Fruit fly (Drosophila melanogaster) whole organism, embryonic: Measurements from ENCODE around the gene RhoGAP5A.

ENCODE experiments used
- ATbp ChIP-seq: fragments of 200-800 bp; sonication (Bioruptor generic); optimal IDR thresholded peaks from 2 replicates; lab custom pipeline; 2017; ENCODE audit warnings: missing biosample characterization, mild to moderate bottlenecking, missing genetic modification characterization, missing genetic modification reagents
- CG10209 ChIP-seq: fragments of 200-800 bp; sonication (Bioruptor generic); optimal IDR thresholded peaks from 3 replicates; lab custom pipeline; 2017; ENCODE audit warnings: missing biosample characterization, mild to moderate bottlenecking, missing genetic modification characterization, missing genetic modification reagents
- CG10267 ChIP-seq: fragments of 200-800 bp; sonication (Bioruptor generic); optimal IDR thresholded peaks from 2 replicates; lab custom pipeline; 2018; ENCODE audit warnings: missing biosample characterization, mild to moderate bottlenecking, missing genetic modification characterization, moderate library complexity
- CG11398 ChIP-seq: fragments of 200-800 bp; sonication (Bioruptor generic); optimal IDR thresholded peaks from 2 replicates; lab custom pipeline; 2016; ENCODE audit warnings: missing biosample characterization, missing genetic modification characterization
- CG11456 ChIP-seq: fragments of 200-800 bp; sonication (Bioruptor generic); IDR thresholded peaks from 3 replicates; pipeline ENCODE4 v1.3.6; 2022; ENCODE audit warnings: missing biosample characterization, missing genetic modification characterization
- CG11696 ChIP-seq: fragments of 200-800 bp; sonication (Bioruptor generic); IDR thresholded peaks from 2 replicates; pipeline ENCODE4 v1.3.6; 2022; ENCODE audit warnings: missing biosample characterization, missing genetic modification characterization
- CG12155 ChIP-seq: fragments of 200-800 bp; sonication (Bioruptor generic); optimal IDR thresholded peaks from 3 replicates; lab custom pipeline; 2016; ENCODE audit warnings: missing biosample characterization, missing genetic modification characterization
- CG13624 ChIP-seq: fragments of 200-800 bp; sonication (Bioruptor generic); optimal IDR thresholded peaks from 2 replicates; lab custom pipeline; 2016; ENCODE audit warnings: missing biosample characterization, missing genetic modification characterization
- CG13775 ChIP-seq: fragments of 200-800 bp; sonication (Bioruptor generic); optimal IDR thresholded peaks from 3 replicates; lab custom pipeline; 2017; ENCODE audit warnings: missing biosample characterization, mild to moderate bottlenecking, missing genetic modification characterization
- CG18262 ChIP-seq: fragments of 200-800 bp; optimal IDR thresholded peaks from 3 replicates; lab custom pipeline; 2019; ENCODE audit warnings: missing biosample characterization, mild to moderate bottlenecking, missing genetic modification characterization, moderate library complexity
- CG34224 ChIP-seq: fragments of 200-800 bp; sonication (Bioruptor generic); IDR thresholded peaks from 3 replicates; pipeline ENCODE4 v1.3.6; 2022; ENCODE audit warnings: missing biosample characterization, missing genetic modification characterization; ENCODE audit not compliant: partially characterized antibody
- CG34422 ChIP-seq: fragments of 200-800 bp; sonication (Bioruptor generic); IDR thresholded peaks from 3 replicates; pipeline ENCODE4 v1.3.6; 2022; ENCODE audit warnings: missing biosample characterization, missing genetic modification characterization
- CG3726 ChIP-seq: fragments of 200-800 bp; sonication (Bioruptor generic); IDR thresholded peaks from 3 replicates; pipeline ENCODE4, ENCODE4 v1.3.6; 2022; ENCODE audit warnings: missing biosample characterization, missing genetic modification characterization
- CG4360 ChIP-seq: fragments of 200-800 bp; sonication (Bioruptor generic); IDR thresholded peaks from 2 replicates; pipeline ENCODE4 v1.3.6; 2022; ENCODE audit warnings: missing biosample characterization, missing genetic modification characterization
- CG6654 ChIP-seq: fragments of 200-800 bp; sonication (Bioruptor generic); optimal IDR thresholded peaks from 2 replicates; lab custom pipeline; 2017; ENCODE audit warnings: missing biosample characterization, mild to moderate bottlenecking, missing genetic modification characterization
- CG6791 ChIP-seq: fragments of 200-800 bp; sonication (Bioruptor generic); IDR thresholded peaks from 3 replicates; pipeline ENCODE4 v1.3.6; 2022; ENCODE audit warnings: missing biosample characterization, missing genetic modification characterization; ENCODE audit not compliant: partially characterized antibody
- CG6854 ChIP-seq: fragments of 200-800 bp; sonication (Bioruptor generic); optimal IDR thresholded peaks from 3 replicates; lab custom pipeline; 2017; ENCODE audit warnings: missing biosample characterization, mild to moderate bottlenecking, missing genetic modification characterization
- CG7556 ChIP-seq: fragments of 200-800 bp; sonication (Bioruptor generic); optimal IDR thresholded peaks from 2 replicates; lab custom pipeline; 2017; ENCODE audit warnings: missing biosample characterization, mild to moderate bottlenecking, missing genetic modification characterization
- CG7928 ChIP-seq: fragments of 200-800 bp; sonication (Bioruptor generic); optimal IDR thresholded peaks from 2 replicates; lab custom pipeline; 2017; ENCODE audit warnings: missing biosample characterization, mild to moderate bottlenecking, missing genetic modification characterization
- CG9797 ChIP-seq: fragments of 200-800 bp; sonication (Bioruptor generic); optimal IDR thresholded peaks from 3 replicates; lab custom pipeline; 2018; ENCODE audit warnings: missing biosample characterization, mild to moderate bottlenecking, missing genetic modification characterization
- CrebB ChIP-seq: fragments of 200-800 bp; sonication (Bioruptor generic); optimal IDR thresholded peaks from 3 replicates; lab custom pipeline; 2018; ENCODE audit warnings: missing biosample characterization, mild to moderate bottlenecking, missing genetic modification characterization
- Dll ChIP-seq: fragments of 200-800 bp; sonication (Bioruptor generic); IDR thresholded peaks from 4 replicates; pipeline ENCODE4 v1.3.6; 2022; ENCODE audit warnings: missing biosample characterization, missing genetic modification characterization; ENCODE audit not compliant: partially characterized antibody
- Dref ChIP-seq: fragments of 200-800 bp; sonication (Bioruptor generic); IDR thresholded peaks from 2 replicates; pipeline ENCODE4 v1.3.6; 2022; ENCODE audit warnings: missing biosample characterization, missing genetic modification characterization
- Fer1 ChIP-seq: fragments of 200-800 bp; sonication (Bioruptor generic); optimal IDR thresholded peaks from 2 replicates; lab custom pipeline; 2017; ENCODE audit warnings: missing biosample characterization, mild to moderate bottlenecking, missing genetic modification characterization
- Med ChIP-seq: fragments of 200-800 bp; sonication (Bioruptor generic); peaks from one replicate; lab custom pipeline; 2016; ENCODE audit warnings: missing biosample characterization, missing genetic modification characterization, mild to moderate bottlenecking, inconsistent platforms, moderate library complexity
- NfI ChIP-seq: fragments of 200-800 bp; sonication (Bioruptor generic); optimal IDR thresholded peaks from 3 replicates; lab custom pipeline; 2018; ENCODE audit warnings: missing biosample characterization, mild to moderate bottlenecking, missing genetic modification characterization, moderate library complexity
- Optix ChIP-seq: fragments of 200-800 bp; sonication (Bioruptor generic); IDR thresholded peaks from 3 replicates; pipeline ENCODE4 v1.3.6; 2022; ENCODE audit warnings: missing biosample characterization, missing genetic modification characterization
- Poxn ChIP-seq: fragments of 200-800 bp; sonication (Bioruptor generic); IDR thresholded peaks from 2 replicates; pipeline ENCODE4 v1.3.6; 2022; ENCODE audit warnings: missing biosample characterization, missing genetic modification characterization
- Rx ChIP-seq: fragments of 200-800 bp; sonication (Bioruptor generic); IDR thresholded peaks from 2 replicates; pipeline ENCODE4 v1.3.6; 2022; ENCODE audit warnings: missing biosample characterization, missing genetic modification characterization
- Sry-β ChIP-seq: fragments of 200-800 bp; sonication (Bioruptor generic); optimal IDR thresholded peaks from 2 replicates; lab custom pipeline; 2018; ENCODE audit warnings: missing biosample characterization, mild to moderate bottlenecking, missing genetic modification characterization, moderate library complexity
- ap ChIP-seq: fragments of 200-800 bp; sonication (Bioruptor generic); IDR thresholded peaks from 2 replicates; pipeline ENCODE4 v1.3.6; 2022; ENCODE audit warnings: missing biosample characterization, missing genetic modification characterization
- bigmax ChIP-seq: fragments of 200-800 bp; sonication (Bioruptor generic); optimal IDR thresholded peaks from 2 replicates; lab custom pipeline; 2018; ENCODE audit warnings: missing biosample characterization, mild to moderate bottlenecking, missing genetic modification characterization
- bowl ChIP-seq: fragments of 200-800 bp; sonication (Bioruptor generic); IDR thresholded peaks from 2 replicates; pipeline ENCODE4 v1.3.6; 2022; ENCODE audit warnings: missing biosample characterization, missing genetic modification characterization
- bsh ChIP-seq, 2 experiments: fragments of 200-800 bp; sonication (Bioruptor generic); optimal IDR thresholded peaks; 2 replicates each; lab custom pipeline; 2017 to 2018; ENCODE audit warnings: mild to moderate bottlenecking in 2 of 2, missing biosample characterization in 2 of 2, missing genetic modification characterization in 2 of 2, moderate library complexity in 1 of 2
- chn ChIP-seq: fragments of 200-800 bp; sonication (Bioruptor generic); optimal IDR thresholded peaks from 2 replicates; lab custom pipeline; 2016; ENCODE audit warnings: missing biosample characterization, missing genetic modification characterization
- dpn ChIP-seq, 2 experiments: fragments of 200-800 bp; sonication (Bioruptor generic); optimal IDR thresholded peaks; 3 replicates each; lab custom pipeline; 2016; ENCODE audit warnings: missing biosample characterization in 2 of 2, missing genetic modification characterization in 2 of 2
- gcm ChIP-seq: fragments of 200-800 bp; sonication (Bioruptor generic); optimal IDR thresholded peaks from 2 replicates; lab custom pipeline; 2019; ENCODE audit warnings: missing biosample characterization, mild to moderate bottlenecking, missing genetic modification characterization, moderate library complexity
- gcm2 ChIP-seq: fragments of 200-800 bp; sonication (Bioruptor generic); optimal IDR thresholded peaks from 2 replicates; lab custom pipeline; 2016; ENCODE audit warnings: missing biosample characterization, missing genetic modification characterization
- gsb ChIP-seq: fragments of 200-800 bp; sonication (Bioruptor generic); IDR thresholded peaks from 2 replicates; pipeline ENCODE4 v1.3.6; 2022; ENCODE audit warnings: missing biosample characterization, missing genetic modification characterization
- hb ChIP-seq: fragments of 200-800 bp; sonication (Bioruptor generic); IDR thresholded peaks from 3 replicates; pipeline ENCODE4 v1.3.6; 2022; ENCODE audit warnings: missing biosample characterization, missing genetic modification characterization; ENCODE audit not compliant: partially characterized antibody
- jigr1 ChIP-seq: fragments of 200-800 bp; sonication (Bioruptor generic); IDR thresholded peaks from 3 replicates; pipeline ENCODE4 v1.3.6; 2022; ENCODE audit warnings: missing biosample characterization, missing genetic modification characterization
- jumu ChIP-seq: fragments of 200-800 bp; sonication (Bioruptor generic); optimal IDR thresholded peaks from 3 replicates; lab custom pipeline; 2016; ENCODE audit warnings: missing biosample characterization, missing genetic modification characterization
- kah ChIP-seq: fragments of 200-800 bp; sonication (Bioruptor generic); optimal IDR thresholded peaks from 2 replicates; lab custom pipeline; 2018; ENCODE audit warnings: missing biosample characterization, mild to moderate bottlenecking, missing genetic modification characterization
- nom ChIP-seq: fragments of 200-800 bp; sonication (Bioruptor generic); optimal IDR thresholded peaks from 2 replicates; lab custom pipeline; 2017; ENCODE audit warnings: missing biosample characterization, missing genetic modification characterization, mild to moderate bottlenecking, moderate library complexity, missing genetic modification reagents
- pho ChIP-seq: fragments of 200-800 bp; sonication (Bioruptor generic); optimal IDR thresholded peaks from 2 replicates; lab custom pipeline; 2016; ENCODE audit warnings: missing biosample characterization, missing genetic modification characterization
- sima ChIP-seq: fragments of 200-800 bp; sonication (Bioruptor generic); optimal IDR thresholded peaks from 2 replicates; lab custom pipeline; 2016; ENCODE audit warnings: missing biosample characterization, missing genetic modification characterization
- sisA ChIP-seq: fragments of 200-800 bp; sonication (Bioruptor generic); IDR thresholded peaks from 2 replicates; pipeline ENCODE4 v1.3.6; 2022; ENCODE audit warnings: missing biosample characterization, missing genetic modification characterization
- sqz ChIP-seq: fragments of 200-800 bp; sonication (Bioruptor generic); optimal IDR thresholded peaks from 3 replicates; lab custom pipeline; 2018; ENCODE audit warnings: missing biosample characterization, mild to moderate bottlenecking, missing genetic modification characterization
- zen2 ChIP-seq: fragments of 200-800 bp; sonication (Bioruptor generic); IDR thresholded peaks from 3 replicates; pipeline ENCODE4 v1.3.6; 2022; ENCODE audit warnings: missing biosample characterization, missing genetic modification characterization; ENCODE audit not compliant: partially characterized antibody

The RhoGAP5A gene

DNA sequence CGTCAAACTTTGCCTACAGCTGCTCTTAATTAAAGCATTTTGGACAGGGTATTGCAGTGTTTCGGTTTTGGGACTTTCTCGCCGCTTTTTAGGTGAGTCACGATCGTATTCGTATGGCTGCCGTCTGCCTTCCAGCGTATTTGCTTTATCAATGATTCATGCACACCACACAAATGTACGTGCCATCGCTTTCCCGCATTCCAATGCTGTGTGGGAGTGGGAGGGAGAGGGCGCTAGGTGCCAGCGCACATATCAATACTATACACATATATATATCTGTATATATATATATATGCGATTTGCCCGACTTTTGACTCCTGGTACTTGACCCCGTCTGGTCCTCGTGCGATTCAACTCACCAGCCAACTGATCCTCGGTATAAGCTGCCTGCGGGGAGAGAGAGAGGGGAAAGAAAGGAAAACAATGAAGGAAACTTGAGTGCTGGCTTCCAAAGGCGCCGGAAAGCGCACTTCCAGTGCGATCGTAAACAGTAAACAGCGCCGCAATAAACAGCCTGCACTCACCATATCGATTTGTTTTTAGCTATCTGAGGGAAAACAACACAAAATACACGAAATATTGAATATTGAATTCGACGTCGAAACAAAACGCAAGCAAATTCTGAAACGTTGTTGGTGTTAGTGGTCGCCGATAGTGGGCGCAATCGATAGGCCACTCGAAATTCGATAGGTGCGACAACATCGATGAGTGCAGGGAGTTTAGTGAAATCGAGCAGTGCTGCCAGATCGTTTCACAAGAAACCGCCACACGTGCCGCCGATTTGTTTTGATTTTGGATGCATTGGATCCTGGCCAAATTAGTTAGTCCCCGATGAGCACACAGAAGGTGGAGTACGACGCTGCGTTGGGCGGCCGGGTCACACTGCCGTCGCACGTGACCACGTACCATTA lies 3.5 kb upstream of the RhoGAP5A start, which contains the start of the genes Mlc-c and Pop1 (continued):
- TF ChIP-seq CG7556 (GFP tag; lab: Kevin White, UChicago) (no peak), pho (no peak), CG34422 (GFP tag; lab: Robert Waterston, UW) (0 out of 3 replicates have a peak, but pooled peaks have one; percentile 10), CG11398 (GFP tag; lab: Kevin White, UChicago) (no peak), CG34224 (peak; percentile 87), sima (no peak), sisA (GFP tag; lab: Robert Waterston, UW) (no peak), NfI (GFP tag; lab: Kevin White, UChicago) (no peak), bowl (no peak), CG10267 (tag; lab: Kevin White, UChicago) (peak; percentile 32), Dll (GFP tag; lab: Robert Waterston, UW) (peak; percentile 84), nom (peak; percentile 16), gcm (no peak), CG12155 (GFP tag; lab: Kevin White, UChicago) (no peak), Fer1 (GFP tag; lab: Kevin White, UChicago) (no peak), Dref (GFP tag; lab: Robert Waterston, UW) (peak; percentile 97), Rx (GFP tag; lab: Robert Waterston, UW) (no peak), ATbp (GFP tag; lab: Kevin White, UChicago) (no peak), CG13624 (no peak), kah (GFP tag; lab: Kevin White, UChicago) (no peak), bsh (GFP tag; optimal IDR thresholded peaks at IDR 0.05; lab: Kevin White, UChicago) (no peak), CG7928 (GFP tag; lab: Kevin White, UChicago) (no peak), CG3726 (no peak), gcm2 (GFP tag; lab: Kevin White, UChicago) (no peak), CG6791 (GFP tag; lab: Robert Waterston, UW) (peak; percentile 93), CG9797 (peak; percentile 43), CG11456 (GFP tag; lab: Robert Waterston, UW) (no peak), zen2 (GFP tag; lab: Robert Waterston, UW) (peak; percentile 82), Med (GFP tag; lab: Kevin White, UChicago) (peak; percentile 81), CG4360 (GFP tag; lab: Robert Waterston, UW) (peak; percentile 50; the same call in 1 of the 2 replicates), CG10209 (no peak), bigmax (GFP tag; lab: Kevin White, UChicago) (no peak), sqz (GFP tag; lab: Kevin White, UChicago) (no peak), jumu (GFP tag; lab: Kevin White, UChicago) (peak; percentile 22), chn (no peak), CrebB (tag; lab: Kevin White, UChicago) (no peak), dpn (GFP tag; optimal IDR thresholded peaks at IDR 0.05; lab: Kevin White, UChicago) (no peak), Poxn (GFP tag; lab: Robert Waterston, UW) (no peak), CG11696 (GFP tag; lab: Robert Waterston, UW) (no peak), Optix (GFP tag; lab: Robert Waterston, UW) (no peak), gsb (no peak), Sry-β (GFP tag; lab: Kevin White, UChicago) (no peak), CG18262 (tag; lab: Kevin White, UChicago) (no peak), jigr1 (GFP tag; lab: Robert Waterston, UW) (no peak), hb (peak; percentile 89), CG6654 (GFP tag; lab: Kevin White, UChicago) (no peak), CG13775 (no peak), CG6854 (GFP tag; lab: Kevin White, UChicago) (no peak), ap (GFP tag; lab: Robert Waterston, UW) (no peak)
